Worm (Caenorhabditis elegans) whole organism, L2 larva: ENCODE results near the gene srab-21.

Experiments used
- ceh-82 ChIP-seq: fragments of 150-350 bp; optimal IDR thresholded peaks from 2 replicates; lab custom pipeline; 2014; ENCODE audit warnings: missing biosample characterization, missing genetic modification characterization
- ztf-1 ChIP-seq: fragments of 200-800 bp; sonication (Bioruptor generic); conservative IDR thresholded peaks from 2 replicates; pipeline ENCODE4 v1.3.6; 2022; ENCODE audit warnings: missing genetic modification characterization, missing compliant biosample characterization

DNA sequence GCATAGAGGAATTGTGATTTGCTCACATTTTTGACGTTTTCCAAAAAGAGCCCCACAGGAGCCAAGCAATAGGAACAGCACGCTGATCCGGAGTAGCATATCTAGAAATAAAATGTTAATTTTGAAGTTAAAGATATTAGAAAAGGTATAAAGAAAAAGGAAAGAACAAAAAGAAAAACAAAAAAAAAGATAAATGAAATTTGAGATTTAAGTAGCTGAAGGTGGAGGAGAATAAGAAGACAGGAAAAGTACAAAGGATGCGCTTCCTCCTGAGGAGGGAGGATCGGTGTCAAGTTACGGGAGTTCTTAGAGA, 20.5 kb upstream of the srab-21 start, which contains the start of gene cfz-2:
- TF ChIP-seq ztf-1 (GFP tag; lab: Robert Waterston, UW) (no peak), ceh-82 (no peak)
